Worm (Caenorhabditis elegans) whole organism, L1 larva: ENCODE measurements around the gene F08F8.6.

Experiments
- C04F5.9 ChIP-seq: sonication (generic microtip); optimal IDR thresholded peaks from 2 replicates; lab custom pipeline; 2016; ENCODE audit warnings: missing genetic modification characterization, missing compliant biosample characterization
- C16A3.4 ChIP-seq: fragments of 150-350 bp; optimal IDR thresholded peaks from 2 replicates; lab custom pipeline; 2014; ENCODE audit warnings: missing biosample characterization, missing genetic modification characterization
- alr-1 ChIP-seq: fragments of 200-800 bp; sonication (Bioruptor generic); optimal IDR thresholded peaks from 2 replicates; lab custom pipeline; 2018; ENCODE audit warnings: borderline replicate concordance, mild to moderate bottlenecking, missing genetic modification characterization, missing compliant biosample characterization
- blmp-1 ChIP-seq: fragments of 150-350 bp; optimal IDR thresholded peaks from 2 replicates; lab custom pipeline; 2014; ENCODE audit warnings: missing biosample characterization, missing genetic modification characterization
- ceh-8 ChIP-seq: fragments of 200-800 bp; sonication (Bioruptor generic); optimal IDR thresholded peaks from 2 replicates; lab custom pipeline; 2018; ENCODE audit warnings: mild to moderate bottlenecking, missing genetic modification characterization, moderate library complexity, missing compliant biosample characterization
- ceh-82 ChIP-seq, 3 experiments: fragments of 150-350 bp in 1 of 3; sonication (generic microtip) in 2 of 3; optimal IDR thresholded peaks; 2 replicates each; lab custom pipeline; 2014 to 2017; ENCODE audit warnings: missing biosample characterization in 3 of 3, missing genetic modification characterization in 3 of 3
- ceh-88 ChIP-seq: fragments of 200-800 bp; sonication (Bioruptor generic); IDR thresholded peaks from 2 replicates; pipeline ENCODE4 v1.3.6; 2022; ENCODE audit warnings: missing genetic modification characterization, missing compliant biosample characterization
- ceh-90 ChIP-seq: sonication (generic microtip); optimal IDR thresholded peaks from 2 replicates; lab custom pipeline; 2016; ENCODE audit warnings: missing genetic modification characterization, missing compliant biosample characterization
- dpl-1 ChIP-seq, 3 experiments: fragments of 150-350 bp in 2 of 3; sonication (generic microtip) in 1 of 3; optimal IDR thresholded peaks; 2 replicates each; lab custom pipeline; 2014 to 2017; ENCODE audit warnings: missing biosample characterization in 3 of 3, missing genetic modification characterization in 3 of 3, missing genetic modification reagents in 3 of 3
- dsc-1 ChIP-seq: sonication (generic microtip); optimal IDR thresholded peaks from 2 replicates; lab custom pipeline; 2016; ENCODE audit warnings: mild to moderate bottlenecking, missing genetic modification characterization, missing compliant biosample characterization
- efl-1 ChIP-seq, 4 experiments: fragments of 150-350 bp; optimal IDR thresholded peaks in 3 of 4; peaks in 1 of 4; 1 replicate in 1 of 4; 2 replicates in 3 of 4; lab custom pipeline; 2014; ENCODE audit warnings: missing biosample characterization in 2 of 4, missing genetic modification characterization in 2 of 4, missing genetic modification reagents in 2 of 4
- egl-13 ChIP-seq: sonication (generic microtip); optimal IDR thresholded peaks from 2 replicates; lab custom pipeline; 2016; ENCODE audit warnings: missing genotype, missing genetic modification reagents, missing genetic modification characterization, missing compliant biosample characterization
- elt-2 ChIP-seq: sonication (generic microtip); optimal IDR thresholded peaks from 2 replicates; lab custom pipeline; 2016; ENCODE audit warnings: missing genetic modification characterization, mild to moderate bottlenecking, inconsistent platforms, missing compliant biosample characterization, missing genetic modification reagents
- ets-5 ChIP-seq: fragments of 200-800 bp; sonication (Bioruptor generic); IDR thresholded peaks from 2 replicates; pipeline ENCODE4 v1.3.6; 2022; ENCODE audit warnings: missing genetic modification characterization, missing compliant biosample characterization
- fkh-8 ChIP-seq: sonication (generic microtip); optimal IDR thresholded peaks from 2 replicates; lab custom pipeline; 2016; ENCODE audit warnings: mild to moderate bottlenecking, missing genetic modification characterization, missing compliant biosample characterization
- hlh-4 ChIP-seq: sonication (generic microtip); optimal IDR thresholded peaks from 2 replicates; lab custom pipeline; 2016; ENCODE audit warnings: mild to moderate bottlenecking, missing genetic modification characterization, missing compliant biosample characterization
- hpl-2 ChIP-seq: fragments of 150-350 bp; optimal IDR thresholded peaks from 2 replicates; lab custom pipeline; 2014; ENCODE audit warnings: missing biosample characterization, missing genetic modification reagents, missing genetic modification characterization
- irx-1 ChIP-seq: sonication (generic microtip); optimal IDR thresholded peaks from 2 replicates; lab custom pipeline; 2016; ENCODE audit warnings: missing genetic modification characterization, missing compliant biosample characterization
- isw-1 ChIP-seq: fragments of 200-800 bp; sonication (Bioruptor generic); IDR thresholded peaks from 2 replicates; pipeline ENCODE4 v1.3.6; 2022; ENCODE audit warnings: missing genetic modification characterization, missing compliant biosample characterization
- jun-1 ChIP-seq: fragments of 150-350 bp; optimal IDR thresholded peaks from 2 replicates; lab custom pipeline; 2014; ENCODE audit warnings: missing biosample characterization, missing genetic modification reagents, missing genetic modification characterization
- lin-13 ChIP-seq: fragments of 150-350 bp; optimal IDR thresholded peaks from 2 replicates; lab custom pipeline; 2014; ENCODE audit warnings: missing biosample characterization, missing genetic modification reagents, missing genetic modification characterization
- lin-14 ChIP-seq: fragments of 200-800 bp; sonication (Bioruptor generic); optimal IDR thresholded peaks from 2 replicates; lab custom pipeline; 2018; ENCODE audit warnings: mild to moderate bottlenecking, missing genetic modification characterization, moderate library complexity, missing compliant biosample characterization
- lin-15B ChIP-seq: fragments of 150-350 bp; sonication (generic microtip); optimal IDR thresholded peaks from 3 replicates; lab custom pipeline; 2014; ENCODE audit warnings: missing biosample characterization, missing genetic modification characterization
- lir-3 ChIP-seq: sonication (generic microtip); optimal IDR thresholded peaks from 2 replicates; lab custom pipeline; 2016; ENCODE audit warnings: mild to moderate bottlenecking, missing genetic modification characterization, moderate library complexity, missing compliant biosample characterization; ENCODE audit not compliant: poor library complexity
- lsy-2 ChIP-seq, 2 experiments: fragments of 150-350 bp; optimal IDR thresholded peaks; 2 replicates each; lab custom pipeline; 2014; ENCODE audit warnings: missing biosample characterization in 2 of 2, missing genetic modification characterization in 2 of 2
- mab-9 ChIP-seq: fragments of 200-800 bp; sonication (Bioruptor generic); IDR thresholded peaks from 2 replicates; pipeline ENCODE4 v1.3.6; 2022; ENCODE audit warnings: missing genetic modification reagents, missing genetic modification characterization, missing compliant biosample characterization
- mdl-1 ChIP-seq, 2 experiments: fragments of 150-350 bp; optimal IDR thresholded peaks; 2 replicates each; lab custom pipeline; 2014 to 2017; ENCODE audit warnings: missing biosample characterization in 2 of 2, missing genetic modification characterization in 2 of 2, inconsistent platforms in 1 of 2
- mep-1 ChIP-seq: fragments of 150-350 bp; optimal IDR thresholded peaks from 2 replicates; lab custom pipeline; 2014; ENCODE audit warnings: missing biosample characterization, missing genetic modification characterization
- nhr-19 ChIP-seq: fragments of 200-800 bp; sonication (Bioruptor generic); conservative IDR thresholded peaks from 2 replicates; pipeline ENCODE4 v1.3.6; 2022; ENCODE audit warnings: missing genetic modification characterization, missing compliant biosample characterization
- nhr-28 ChIP-seq: fragments of 150-350 bp; optimal IDR thresholded peaks from 2 replicates; lab custom pipeline; 2014; ENCODE audit warnings: missing biosample characterization, missing genetic modification characterization
- nhr-47 ChIP-seq: sonication (generic microtip); optimal IDR thresholded peaks from 2 replicates; lab custom pipeline; 2016; ENCODE audit warnings: mild to moderate bottlenecking, missing genetic modification characterization, moderate library complexity, missing compliant biosample characterization
- nhr-71 ChIP-seq: sonication (generic microtip); optimal IDR thresholded peaks from 2 replicates; lab custom pipeline; 2016; ENCODE audit warnings: mild to moderate bottlenecking, missing genetic modification characterization, moderate library complexity, missing compliant biosample characterization
- nhr-76 ChIP-seq: sonication (generic microtip); optimal IDR thresholded peaks from 2 replicates; lab custom pipeline; 2017; ENCODE audit warnings: missing biosample characterization, missing genetic modification characterization
- nhr-77 ChIP-seq: fragments of 150-350 bp; optimal IDR thresholded peaks from 2 replicates; lab custom pipeline; 2014; ENCODE audit warnings: missing biosample characterization, missing genetic modification characterization
- nhr-85 ChIP-seq: sonication (generic microtip); peaks from one replicate; lab custom pipeline; 2016; ENCODE audit warnings: missing genetic modification characterization, inconsistent platforms, missing compliant biosample characterization
- nhr-90 ChIP-seq: sonication (generic microtip); optimal IDR thresholded peaks from 2 replicates; lab custom pipeline; 2016; ENCODE audit warnings: mild to moderate bottlenecking, missing genetic modification characterization, missing compliant biosample characterization; ENCODE audit not compliant: poor library complexity
- rnt-1 ChIP-seq: sonication (generic microtip); optimal IDR thresholded peaks from 2 replicates; lab custom pipeline; 2016; ENCODE audit warnings: mild to moderate bottlenecking, missing genetic modification characterization, moderate library complexity, missing compliant biosample characterization
- skn-1 ChIP-seq: fragments of 150-350 bp; optimal IDR thresholded peaks from 2 replicates; lab custom pipeline; 2014; ENCODE audit warnings: missing biosample characterization, missing genetic modification characterization
- snpc-4 ChIP-seq: fragments of 150-350 bp; optimal IDR thresholded peaks from 2 replicates; lab custom pipeline; 2014; ENCODE audit warnings: missing biosample characterization, missing genetic modification characterization
- snu-23 ChIP-seq: sonication (generic microtip); optimal IDR thresholded peaks from 2 replicates; lab custom pipeline; 2016; ENCODE audit warnings: missing genetic modification characterization, missing compliant biosample characterization
- sox-4 ChIP-seq: sonication (generic microtip); optimal IDR thresholded peaks from 2 replicates; lab custom pipeline; 2016; ENCODE audit warnings: missing genetic modification characterization, missing compliant biosample characterization
- sptf-1 ChIP-seq: fragments of 150-350 bp; optimal IDR thresholded peaks from 2 replicates; lab custom pipeline; 2014; ENCODE audit warnings: missing biosample characterization, missing genetic modification characterization
- sup-37 ChIP-seq: fragments of 200-800 bp; sonication (Bioruptor generic); optimal IDR thresholded peaks from 2 replicates; lab custom pipeline; 2018; ENCODE audit warnings: mild to moderate bottlenecking, missing genetic modification characterization, missing compliant biosample characterization
- tbx-2 ChIP-seq: sonication (generic microtip); optimal IDR thresholded peaks from 2 replicates; lab custom pipeline; 2016; ENCODE audit warnings: missing genetic modification characterization, missing compliant biosample characterization
- xbp-1 ChIP-seq: sonication (generic microtip); optimal IDR thresholded peaks from 2 replicates; lab custom pipeline; 2016; ENCODE audit warnings: missing genetic modification characterization, missing compliant biosample characterization
- zag-1 ChIP-seq: fragments of 150-350 bp; optimal IDR thresholded peaks from 2 replicates; lab custom pipeline; 2014; ENCODE audit warnings: missing biosample characterization, missing genetic modification characterization
- ztf-11 ChIP-seq, 2 experiments: sonication (generic microtip); optimal IDR thresholded peaks; 2 replicates each; lab custom pipeline; 2016 to 2017; ENCODE audit warnings: missing genetic modification characterization in 2 of 2, missing biosample characterization in 1 of 2, missing compliant biosample characterization in 1 of 2

F08F8.6 gene

DNA sequence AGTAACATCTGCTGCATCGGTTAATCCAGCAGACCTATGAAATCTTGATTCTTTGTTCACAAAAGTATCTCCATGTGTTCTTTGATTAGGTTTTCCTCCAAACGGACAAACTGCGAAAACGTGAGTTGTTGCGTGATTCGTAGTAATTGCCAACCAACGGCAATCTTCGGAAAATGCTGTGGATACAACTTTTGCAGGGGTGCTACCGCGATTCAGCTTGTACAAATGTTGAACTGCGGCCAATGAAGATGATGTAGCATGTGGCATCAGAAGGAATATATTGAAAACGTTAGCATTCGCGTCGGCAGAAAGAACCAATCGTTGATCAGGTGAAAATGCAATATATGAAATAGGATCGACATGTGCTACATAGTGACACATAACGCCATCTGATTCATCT lies 11.8 kb upstream of the F08F8.6 start:
- TF ChIP-seq nhr-90 (tag; lab: Kevin White, UChicago) (no peak), snpc-4 (no peak), nhr-47 (tag; lab: Kevin White, UChicago) (no peak), egl-13 (tag; lab: Kevin White, UChicago) (no peak), hlh-4 (tag; lab: Kevin White, UChicago) (no peak), ets-5 (no peak), nhr-85 (tag; lab: Kevin White, UChicago) (peak; percentile 56)

DNA sequence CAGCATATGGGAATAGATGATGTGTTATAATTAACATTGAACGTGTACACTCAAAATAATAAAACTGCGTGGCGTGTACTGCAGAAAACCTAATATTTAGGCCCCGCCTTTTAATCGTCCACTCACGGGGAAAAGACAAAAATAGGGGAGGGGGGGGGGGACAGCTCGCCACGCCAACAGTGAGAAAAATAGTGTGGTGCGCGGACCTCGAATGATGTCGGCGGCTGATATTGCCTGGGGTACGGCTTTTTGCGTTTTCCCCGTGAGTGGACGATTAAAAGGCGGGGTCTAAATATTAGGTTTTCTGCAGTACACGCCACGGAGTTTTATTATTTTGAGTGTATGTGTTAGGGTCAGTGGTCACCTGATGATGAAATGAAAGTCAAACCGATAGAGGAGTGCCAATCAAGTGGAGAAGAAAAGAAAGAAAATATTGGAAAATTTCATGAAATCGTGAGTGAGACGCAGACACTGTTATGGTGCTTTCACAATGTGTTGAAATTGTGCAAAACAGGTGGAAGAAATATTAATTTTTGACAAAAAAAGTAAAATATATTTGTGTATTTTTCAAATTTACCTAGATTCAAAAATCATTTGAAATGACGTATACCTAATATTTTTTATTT lies 9.5 kb upstream of the F08F8.6 start:
- TF ChIP-seq skn-1 (tag; lab: Kevin White, UChicago) (peak; percentile 40), nhr-71 (peak; percentile 17), lin-14 (GFP tag; lab: Kevin White, UChicago) (peak; percentile 32), mep-1 (tag; lab: Kevin White, UChicago) (peak; percentile 8), rnt-1 (peak; percentile 29), nhr-85 (tag; lab: Kevin White, UChicago) (peak; percentile 1), snu-23 (peak; percentile 14), snpc-4 (peak; percentile 69), blmp-1 (tag; lab: Kevin White, UChicago) (peak; percentile 50)

DNA sequence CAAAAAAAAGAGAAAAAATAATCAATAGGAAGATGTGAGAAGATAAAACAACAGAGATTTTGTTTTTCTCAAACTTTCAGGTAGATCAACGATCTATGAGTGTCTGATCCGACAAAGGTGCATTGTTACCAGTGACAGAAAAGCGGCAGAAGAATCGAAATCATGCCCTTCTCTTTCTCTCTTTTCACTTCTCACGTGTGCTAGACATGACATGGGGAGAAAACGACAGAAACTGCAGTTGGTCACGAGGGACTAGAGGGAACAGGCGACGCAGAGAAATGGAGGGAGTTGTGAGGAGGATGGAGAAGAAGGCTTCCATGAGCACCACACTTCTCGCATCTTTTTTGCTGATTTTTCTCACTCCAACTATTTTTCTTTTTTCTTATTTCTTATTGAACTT lies 8.3 kb upstream of the F08F8.6 start, which contains the start of gene F56C9.10:
Gene F56C9.10, minus strand, starts transcription at position 97 of the 400 bp plus-strand sequence.
- no peak for TF ChIP-seq ztf-11 (tag; optimal IDR thresholded peaks at IDR 0.05; lab: Kevin White, UChicago)
- peak; percentile 59 for TF ChIP-seq lir-3 (tag; lab: Kevin White, UChicago)
- TF ChIP-seq lin-14 (GFP tag; lab: Kevin White, UChicago) = peak; percentile 97
- no peak for TF ChIP-seq nhr-76 (tag; lab: Kevin White, UChicago)
- peak; percentile 90 for TF ChIP-seq fkh-8
- peak; percentile 85 for TF ChIP-seq tbx-2
- TF ChIP-seq nhr-85 (tag; lab: Kevin White, UChicago) = peak; percentile 92
- TF ChIP-seq elt-2 (tag; lab: Kevin White, UChicago) = no peak
- TF ChIP-seq lin-13 (GFP tag; lab: Kevin White, UChicago) = peak; percentile 93
- peak; percentile 40 for TF ChIP-seq nhr-77 (tag; lab: Kevin White, UChicago)
- TF ChIP-seq mdl-1 (tag; optimal IDR thresholded peaks at IDR 0.05; lab: Kevin White, UChicago) = peak; percentile 56 to 99
- peak; percentile 38 for TF ChIP-seq sup-37 (GFP tag; lab: Kevin White, UChicago)
- peak; percentile 65 to 72 (median 69) for TF ChIP-seq dpl-1 (GFP tag; optimal IDR thresholded peaks at IDR 0.05; lab: Kevin White, UChicago)
- no peak for TF ChIP-seq sptf-1
- peak; percentile 81 for TF ChIP-seq nhr-90 (tag; lab: Kevin White, UChicago)
- TF ChIP-seq dsc-1 = peak; percentile 52
- peak; percentile 91 for TF ChIP-seq C16A3.4 (tag; lab: Kevin White, UChicago)
- TF ChIP-seq lin-15B (tag; lab: Kevin White, UChicago) = peak; percentile 40
- peak; percentile 75 for TF ChIP-seq xbp-1 (tag; lab: Kevin White, UChicago)
- peak; percentile 92 to 96 for TF ChIP-seq lsy-2 (tag; optimal IDR thresholded peaks at IDR 0.05; lab: Kevin White, UChicago)
- no peak for TF ChIP-seq mab-9 (GFP tag; lab: Robert Waterston, UW)
- TF ChIP-seq nhr-19 = peak; percentile 86
- TF ChIP-seq sox-4 (tag; lab: Kevin White, UChicago) = peak; percentile 43
- peak; percentile 81 to 82 for TF ChIP-seq efl-1 (optimal IDR thresholded peaks at IDR 0.05; lab: Kevin White, UChicago)
- peak; percentile 67 to 95 for TF ChIP-seq efl-1 (GFP tag; optimal IDR thresholded peaks at IDR 0.05 in 1 of 2; lab: Kevin White, UChicago)
- peak; percentile 42 for TF ChIP-seq C04F5.9 (tag; lab: Kevin White, UChicago)
- 0 out of 2 replicates have a peak, but pooled peaks have one; percentile 42 for TF ChIP-seq ceh-88 (GFP tag; lab: Robert Waterston, UW)
- peak; percentile 49 for TF ChIP-seq jun-1 (tag; lab: Kevin White, UChicago)
- peak; percentile 96 for TF ChIP-seq snu-23
- TF ChIP-seq hpl-2 (GFP tag; lab: Kevin White, UChicago) = no peak
- peak; percentile 58 for TF ChIP-seq isw-1 (GFP tag; lab: Robert Waterston, UW)
- TF ChIP-seq ceh-90 = no peak
- no peak for TF ChIP-seq ceh-8
- TF ChIP-seq zag-1 (tag; lab: Kevin White, UChicago) = no peak
- no peak for TF ChIP-seq nhr-28 (tag; lab: Kevin White, UChicago)
- TF ChIP-seq alr-1 = no peak
- TF ChIP-seq rnt-1 = peak; percentile 93
- TF ChIP-seq ceh-82 (tag; optimal IDR thresholded peaks at IDR 0.05; lab: Kevin White, UChicago) = peak; percentile 66 to 88 (median 70)
- peak; percentile 60 for TF ChIP-seq irx-1 (tag; lab: Kevin White, UChicago)
